Worm (Caenorhabditis elegans): ENCODE data around the gene T28D6.5.

DNA sequence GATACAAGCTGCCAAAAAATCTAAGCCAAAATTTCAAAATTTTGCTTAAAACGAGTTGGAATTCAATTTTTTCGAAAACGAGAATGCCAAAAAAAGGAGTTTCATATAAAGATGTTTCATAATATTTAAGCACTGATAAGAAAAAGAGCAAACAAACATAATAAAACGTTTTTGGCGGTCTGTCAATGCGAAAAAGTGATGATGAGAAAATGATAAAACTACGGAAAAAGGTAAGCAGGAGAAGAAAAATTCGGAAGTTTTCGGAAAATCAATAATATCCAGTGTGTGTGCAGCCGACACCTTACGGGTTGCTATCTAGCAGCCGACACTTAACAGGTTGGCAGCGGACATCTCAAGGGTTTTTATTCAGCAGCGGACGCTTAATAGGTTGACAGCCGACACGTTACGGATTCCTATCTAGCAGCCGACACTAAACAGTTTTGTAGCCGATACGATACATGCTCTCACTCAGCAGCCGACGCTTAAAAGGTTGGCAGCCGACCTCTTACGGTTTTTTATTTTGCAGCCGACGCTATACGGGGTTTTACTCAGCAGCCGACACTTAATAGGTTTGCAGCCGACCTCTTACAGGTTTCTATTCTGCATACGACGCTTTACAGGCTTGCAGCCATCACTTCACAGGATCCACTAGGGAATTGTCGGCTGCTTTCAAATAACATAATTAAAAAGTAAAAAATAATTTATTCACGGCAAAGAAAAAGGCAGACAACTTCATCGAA lies 38.9 kb downstream of the T28D6.5 start:
- TF ChIP-seq ama-1 (optimal IDR thresholded peaks at IDR 0.05) (no peak), aly-1 (tag; optimal IDR thresholded peaks at IDR 0.05) (no peak), hnd-1 (tag; optimal IDR thresholded peaks at IDR 0.05) (no peak), sea-1 (GFP tag; conservative IDR thresholded peaks at IDR 0.05) (no peak), flt-1 (GFP tag; IDR thresholded peaks at IDR 0.05) (no peak), tbx-11 (GFP tag; IDR thresholded peaks at IDR 0.05) (no peak), ceh-13 (GFP tag; optimal IDR thresholded peaks at IDR 0.05) (no peak), tra-4 (tag; optimal IDR thresholded peaks at IDR 0.05) (no peak), F13C5.2 (tag; optimal IDR thresholded peaks at IDR 0.05) (no peak)
